Fruit fly (Drosophila melanogaster): ENCODE results near the gene HLH4C.

Gene HLH4C

DNA sequence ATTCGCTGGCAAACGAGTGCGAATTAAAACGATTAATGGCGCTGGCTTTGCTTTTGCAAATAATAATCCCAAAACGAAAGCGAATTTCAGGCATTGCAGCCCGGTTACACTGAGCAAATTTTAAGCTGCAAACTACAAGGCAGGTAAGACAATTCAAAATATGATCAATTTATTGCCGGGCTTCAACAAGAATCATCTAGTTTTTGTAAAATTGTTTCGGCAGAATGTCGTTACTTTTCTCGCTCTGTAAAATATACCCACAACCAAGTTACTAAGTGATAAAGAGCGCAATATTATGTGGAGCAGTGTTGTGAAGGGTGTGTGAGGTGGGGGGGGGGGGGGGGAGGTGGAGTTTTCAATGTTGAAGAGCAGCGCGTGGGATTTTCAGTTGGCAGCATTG, 32.3 kb downstream of the HLH4C start (continued):
- TF ChIP-seq Jarid2 (GFP tag; optimal IDR thresholded peaks at IDR 0.05) (no peak), Ada2b (GFP tag; IDR thresholded peaks at IDR 0.05) (0 out of 2 replicates have a peak, but pooled peaks have one; percentile 20), CG9437 (GFP tag; optimal IDR thresholded peaks at IDR 0.05) (no peak), croc (GFP tag; conservative IDR thresholded peaks at IDR 0.05) (no peak), Sox100B (GFP tag; optimal IDR thresholded peaks at IDR 0.05) (no peak), tio (GFP tag; optimal IDR thresholded peaks at IDR 0.05) (no peak), fu2 (GFP tag; optimal IDR thresholded peaks at IDR 0.05) (no peak), lmd (GFP tag; IDR thresholded peaks at IDR 0.05) (no peak), CG30403 (GFP tag; optimal IDR thresholded peaks at IDR 0.05) (no peak), Fer3 (tag; optimal IDR thresholded peaks at IDR 0.05) (no peak), Kr (GFP tag; optimal IDR thresholded peaks at IDR 0.05) (no peak), CG17802 (tag; optimal IDR thresholded peaks at IDR 0.05) (no peak), Abd-B (GFP tag; optimal IDR thresholded peaks at IDR 0.05) (no peak), CG33213 (GFP tag; optimal IDR thresholded peaks at IDR 0.05) (no peak), vnd (GFP tag; IDR thresholded peaks at IDR 0.05; ENCODE audit: partially characterized antibody) (no peak), fd96Cb (tag; optimal IDR thresholded peaks at IDR 0.05) (no peak), CG34422 (GFP tag; IDR thresholded peaks at IDR 0.05) (no peak), gcm (GFP tag; optimal IDR thresholded peaks at IDR 0.05) (no peak), mam (GFP tag; optimal IDR thresholded peaks at IDR 0.05) (no peak), CG1832 (GFP tag; optimal IDR thresholded peaks at IDR 0.05) (no peak), Rfx (GFP tag; IDR thresholded peaks at IDR 0.05) (0 out of 2 replicates have a peak, but pooled peaks have one; percentile 17), Xrp1 (GFP tag; IDR thresholded peaks at IDR 0.05) (no peak), esg (GFP tag; conservative IDR thresholded peaks at IDR 0.05) (0 out of 2 replicates have a peak, but pooled peaks have one; percentile 6), crol (GFP tag; IDR thresholded peaks at IDR 0.05) (peak; percentile 52), tgo (GFP tag; IDR thresholded peaks at IDR 0.05) (no peak), gem (tag; optimal IDR thresholded peaks at IDR 0.05) (peak; percentile 0), Awh (GFP tag; IDR thresholded peaks at IDR 0.05) (no peak), prd (optimal IDR thresholded peaks at IDR 0.05) (no peak), prd (GFP tag; IDR thresholded peaks at IDR 0.05) (peak; percentile 44; the same call in 1 of the 3 replicates), Taf1 (GFP tag; IDR thresholded peaks at IDR 0.05) (no peak), Pdp1 (GFP tag; optimal IDR thresholded peaks at IDR 0.05) (no peak), CG12299 (tag; optimal IDR thresholded peaks at IDR 0.05) (no peak), rib (GFP tag; IDR thresholded peaks at IDR 0.05) (no peak), CG15479 (GFP tag; optimal IDR thresholded peaks at IDR 0.05) (no peak), chn (GFP tag; optimal IDR thresholded peaks at IDR 0.05) (no peak), CHES-1-like (GFP tag; optimal IDR thresholded peaks at IDR 0.05) (no peak), phol (tag; optimal IDR thresholded peaks at IDR 0.05) (no peak), Usf (GFP tag; optimal IDR thresholded peaks at IDR 0.05) (no peak), slbo (GFP tag; IDR thresholded peaks at IDR 0.05) (0 out of 2 replicates have a peak, but pooled peaks have one; percentile 11), E2f2 (GFP tag; IDR thresholded peaks at IDR 0.05) (no peak), Eip74EF (GFP tag; optimal IDR thresholded peaks at IDR 0.05) (no peak), CG11504 (tag; optimal IDR thresholded peaks at IDR 0.05) (no peak), CG6654 (GFP tag; optimal IDR thresholded peaks at IDR 0.05) (no peak), Chrac-16 (GFP tag; optimal IDR thresholded peaks at IDR 0.05) (no peak), CG13287 (GFP tag; IDR thresholded peaks at IDR 0.05; ENCODE audit: partially characterized antibody) (no peak), CG1603 (tag; optimal IDR thresholded peaks at IDR 0.05) (peak; percentile 29), CG8290 (GFP tag; optimal IDR thresholded peaks at IDR 0.05) (no peak), CG8290 (tag; optimal IDR thresholded peaks at IDR 0.05) (no peak), Hr78 (GFP tag; optimal IDR thresholded peaks at IDR 0.05) (no peak), B-H2 (GFP tag; optimal IDR thresholded peaks at IDR 0.05) (no peak), sob (GFP tag; IDR thresholded peaks at IDR 0.05) (no peak)

Measured in whole organism, embryonic.